Fruit fly (Drosophila melanogaster): ENCODE data around the gene CG13887.

Gene CG13887

dm6 chr3L:819297-819886, 18.3 kb upstream of the CG13887 start (continued):
- TF ChIP-seq Doc3 (GFP tag; IDR thresholded peaks at IDR 0.05; ENCODE audit: partially characterized antibody) = no peak
- peak; percentile 74 for TF ChIP-seq NC2β (GFP tag; optimal IDR thresholded peaks at IDR 0.05)
- peak; percentile 78 for TF ChIP-seq CG1602 (GFP tag; optimal IDR thresholded peaks at IDR 0.05)
- peak; percentile 73 for TF ChIP-seq CG17361 (GFP tag; IDR thresholded peaks at IDR 0.05)
- peak; percentile 96 for TF ChIP-seq grau (tag; optimal IDR thresholded peaks at IDR 0.05)
- TF ChIP-seq sob (GFP tag; IDR thresholded peaks at IDR 0.05) = peak; percentile 92
- peak; percentile 65 for TF ChIP-seq Vsx1 (GFP tag; optimal IDR thresholded peaks at IDR 0.05)
- peak; percentile 84 for TF ChIP-seq Camta (GFP tag; optimal IDR thresholded peaks at IDR 0.05)
- peak; percentile 91 for TF ChIP-seq dimm (GFP tag; IDR thresholded peaks at IDR 0.05)
- peak; percentile 83 for TF ChIP-seq jing (GFP tag; optimal IDR thresholded peaks at IDR 0.05)
- peak; percentile 86 for TF ChIP-seq CG13624 (GFP tag; optimal IDR thresholded peaks at IDR 0.05)
- peak; percentile 91 for TF ChIP-seq CG4730 (GFP tag; IDR thresholded peaks at IDR 0.05)
- peak; percentile 66 for TF ChIP-seq CG3838 (GFP tag; optimal IDR thresholded peaks at IDR 0.05)
- TF ChIP-seq ab (GFP tag; optimal IDR thresholded peaks at IDR 0.05) = peak; percentile 91
- TF ChIP-seq dysf (GFP tag; IDR thresholded peaks at IDR 0.05) = peak; percentile 95
- peak; percentile 56 for TF ChIP-seq Nf-YB (GFP tag; optimal IDR thresholded peaks at IDR 0.05)
- TF ChIP-seq ssp (GFP tag; IDR thresholded peaks at IDR 0.05) = peak; percentile 82
- TF ChIP-seq usp (GFP tag; optimal IDR thresholded peaks at IDR 0.05) = no peak
- peak; percentile 69 for TF ChIP-seq Myb (GFP tag; optimal IDR thresholded peaks at IDR 0.05)
- peak; percentile 88 to 94 for TF ChIP-seq dpn (GFP tag; optimal IDR thresholded peaks at IDR 0.05)
- peak; percentile 94 for TF ChIP-seq Gug (GFP tag; IDR thresholded peaks at IDR 0.05)
- peak; percentile 90 for TF ChIP-seq caup (GFP tag; optimal IDR thresholded peaks at IDR 0.05; ENCODE audit: severe bottlenecking)
- peak; percentile 88 for TF ChIP-seq CG11696 (GFP tag; IDR thresholded peaks at IDR 0.05)
- peak; percentile 71 for TF ChIP-seq CG9437 (GFP tag; optimal IDR thresholded peaks at IDR 0.05)
- TF ChIP-seq fru (optimal IDR thresholded peaks at IDR 0.05) = no peak
- TF ChIP-seq Six4 (GFP tag; optimal IDR thresholded peaks at IDR 0.05) = peak; percentile 85
- no peak for TF ChIP-seq eve (GFP tag; optimal IDR thresholded peaks at IDR 0.05)
- TF ChIP-seq bab2 (GFP tag; optimal IDR thresholded peaks at IDR 0.05) = peak; percentile 86
- TF ChIP-seq Asciz (GFP tag; optimal IDR thresholded peaks at IDR 0.05) = peak; percentile 84
- peak; percentile 91 for TF ChIP-seq ara (GFP tag; IDR thresholded peaks at IDR 0.05)
- peak; percentile 92 for TF ChIP-seq CG17359 (tag; optimal IDR thresholded peaks at IDR 0.05)
- peak; percentile 85 for TF ChIP-seq sr (GFP tag; IDR thresholded peaks at IDR 0.05)
- peak; percentile 93 for TF ChIP-seq CG9932 (GFP tag; IDR thresholded peaks at IDR 0.05)
- peak; percentile 92 for TF ChIP-seq az2 (GFP tag; optimal IDR thresholded peaks at IDR 0.05)
- TF ChIP-seq Hand (GFP tag; optimal IDR thresholded peaks at IDR 0.05) = peak; percentile 53
- peak; percentile 83 for TF ChIP-seq CG11085 (GFP tag; IDR thresholded peaks at IDR 0.05)
- TF ChIP-seq CG31388 (GFP tag; optimal IDR thresholded peaks at IDR 0.05) = peak; percentile 47
- peak; percentile 83 for TF ChIP-seq klu (GFP tag; IDR thresholded peaks at IDR 0.05)
- peak; percentile 89 for TF ChIP-seq gsb (GFP tag; IDR thresholded peaks at IDR 0.05)
- TF ChIP-seq CHES-1-like (GFP tag; optimal IDR thresholded peaks at IDR 0.05) = peak; percentile 83
- peak; percentile 87 for TF ChIP-seq ATbp (GFP tag; optimal IDR thresholded peaks at IDR 0.05)
- peak; percentile 97 for TF ChIP-seq vvl (GFP tag; IDR thresholded peaks at IDR 0.05)
- TF ChIP-seq CG7271 (tag; optimal IDR thresholded peaks at IDR 0.05) = no peak
- no peak for TF ChIP-seq Kr (GFP tag; optimal IDR thresholded peaks at IDR 0.05)
- TF ChIP-seq org-1 (GFP tag; optimal IDR thresholded peaks at IDR 0.05) = peak; percentile 86
- peak; percentile 91 for TF ChIP-seq CG12219 (GFP tag; optimal IDR thresholded peaks at IDR 0.05)
- peak; percentile 79 for TF ChIP-seq MTF-1 (GFP tag; optimal IDR thresholded peaks at IDR 0.05; ENCODE audit: borderline replicate concordance)
- TF ChIP-seq CG10462 (GFP tag; optimal IDR thresholded peaks at IDR 0.05) = peak; percentile 75
- peak; percentile 37 for TF ChIP-seq dmrt11E (tag; optimal IDR thresholded peaks at IDR 0.05)
- TF ChIP-seq hb (GFP tag; IDR thresholded peaks at IDR 0.05; ENCODE audit: partially characterized antibody) = no peak
- peak; percentile 88 for TF ChIP-seq rib (GFP tag; IDR thresholded peaks at IDR 0.05)
